Worm (Caenorhabditis elegans) whole organism, L1 larva: ENCODE measurements around the gene T26E4.10.
A peak's percentile ranks its signal among the peaks of the same experiment; 100 is the strongest.
"Not testable (repeated sequence)": the region's sequence is repeated elsewhere in the genome, so short reads cannot be mapped to it uniquely, and the experiment has no call there.

ENCODE experiments used
- Y116A8C.19 ChIP-seq: sonication (generic microtip); optimal IDR thresholded peaks from 2 replicates; lab custom pipeline; 2016; ENCODE audit warnings: missing compliant biosample characterization, missing genetic modification characterization, borderline replicate concordance
- alr-1 ChIP-seq: fragments of 200-800 bp; sonication (Bioruptor generic); optimal IDR thresholded peaks from 2 replicates; lab custom pipeline; 2018; ENCODE audit warnings: borderline replicate concordance, mild to moderate bottlenecking, missing genetic modification characterization, missing compliant biosample characterization
- blmp-1 ChIP-seq: fragments of 150-350 bp; optimal IDR thresholded peaks from 2 replicates; lab custom pipeline; 2014; ENCODE audit warnings: missing biosample characterization, missing genetic modification characterization
- ceh-90 ChIP-seq: sonication (generic microtip); optimal IDR thresholded peaks from 2 replicates; lab custom pipeline; 2016; ENCODE audit warnings: missing genetic modification characterization, missing compliant biosample characterization
- dpl-1 ChIP-seq, 3 experiments: fragments of 150-350 bp in 2 of 3; sonication (generic microtip) in 1 of 3; optimal IDR thresholded peaks; 2 replicates each; lab custom pipeline; 2014 to 2017; ENCODE audit warnings: missing biosample characterization in 3 of 3, missing genetic modification characterization in 3 of 3, missing genetic modification reagents in 3 of 3
- efl-1 ChIP-seq, 4 experiments: fragments of 150-350 bp; optimal IDR thresholded peaks in 3 of 4; peaks in 1 of 4; 1 replicate in 1 of 4; 2 replicates in 3 of 4; lab custom pipeline; 2014; ENCODE audit warnings: missing biosample characterization in 2 of 4, missing genetic modification characterization in 2 of 4, missing genetic modification reagents in 2 of 4
- egl-13 ChIP-seq: sonication (generic microtip); optimal IDR thresholded peaks from 2 replicates; lab custom pipeline; 2016; ENCODE audit warnings: missing genotype, missing genetic modification reagents, missing genetic modification characterization, missing compliant biosample characterization
- elt-2 ChIP-seq: sonication (generic microtip); optimal IDR thresholded peaks from 2 replicates; lab custom pipeline; 2016; ENCODE audit warnings: missing genetic modification characterization, mild to moderate bottlenecking, inconsistent platforms, missing compliant biosample characterization, missing genetic modification reagents
- ets-5 ChIP-seq: fragments of 200-800 bp; sonication (Bioruptor generic); IDR thresholded peaks from 2 replicates; pipeline ENCODE4 v1.3.6; 2022; ENCODE audit warnings: missing genetic modification characterization, missing compliant biosample characterization
- fkh-10 ChIP-seq: sonication (generic microtip); optimal IDR thresholded peaks from 2 replicates; lab custom pipeline; 2017; ENCODE audit warnings: missing biosample characterization, missing genetic modification reagents, missing genetic modification characterization
- fkh-4 ChIP-seq: sonication (generic microtip); optimal IDR thresholded peaks from 2 replicates; lab custom pipeline; 2016; ENCODE audit warnings: missing compliant biosample characterization, missing genetic modification characterization, borderline replicate concordance
- fkh-8 ChIP-seq: sonication (generic microtip); optimal IDR thresholded peaks from 2 replicates; lab custom pipeline; 2016; ENCODE audit warnings: mild to moderate bottlenecking, missing genetic modification characterization, missing compliant biosample characterization
- hlh-17 ChIP-seq: fragments of 200-800 bp; sonication (Bioruptor generic); optimal IDR thresholded peaks from 2 replicates; lab custom pipeline; 2018; ENCODE audit warnings: missing genetic modification characterization, mild to moderate bottlenecking, missing compliant biosample characterization, moderate library complexity, borderline replicate concordance
- hlh-4 ChIP-seq: sonication (generic microtip); optimal IDR thresholded peaks from 2 replicates; lab custom pipeline; 2016; ENCODE audit warnings: mild to moderate bottlenecking, missing genetic modification characterization, missing compliant biosample characterization
- isw-1 ChIP-seq: fragments of 200-800 bp; sonication (Bioruptor generic); IDR thresholded peaks from 2 replicates; pipeline ENCODE4 v1.3.6; 2022; ENCODE audit warnings: missing genetic modification characterization, missing compliant biosample characterization
- lin-35 ChIP-seq, 2 experiments: fragments of 150-350 bp; optimal IDR thresholded peaks; 2 replicates each; lab custom pipeline; 2014; ENCODE audit warnings: missing biosample characterization in 2 of 2, missing genetic modification characterization in 2 of 2, missing genetic modification reagents in 2 of 2
- lsy-2 ChIP-seq, 2 experiments: fragments of 150-350 bp; optimal IDR thresholded peaks; 2 replicates each; lab custom pipeline; 2014; ENCODE audit warnings: missing biosample characterization in 2 of 2, missing genetic modification characterization in 2 of 2
- mab-9 ChIP-seq: fragments of 200-800 bp; sonication (Bioruptor generic); IDR thresholded peaks from 2 replicates; pipeline ENCODE4 v1.3.6; 2022; ENCODE audit warnings: missing genetic modification reagents, missing genetic modification characterization, missing compliant biosample characterization
- nhr-11 ChIP-seq: fragments of 150-350 bp; optimal IDR thresholded peaks from 2 replicates; lab custom pipeline; 2014; ENCODE audit warnings: missing biosample characterization, missing genetic modification characterization
- nhr-19 ChIP-seq: fragments of 200-800 bp; sonication (Bioruptor generic); conservative IDR thresholded peaks from 2 replicates; pipeline ENCODE4 v1.3.6; 2022; ENCODE audit warnings: missing genetic modification characterization, missing compliant biosample characterization
- nhr-20 ChIP-seq: sonication (generic microtip); optimal IDR thresholded peaks from 2 replicates; lab custom pipeline; 2016; ENCODE audit warnings: mild to moderate bottlenecking, missing genetic modification characterization, missing compliant biosample characterization
- nhr-237 ChIP-seq: fragments of 150-350 bp; optimal IDR thresholded peaks from 2 replicates; lab custom pipeline; 2014; ENCODE audit warnings: missing biosample characterization, missing genetic modification characterization
- nhr-28 ChIP-seq: fragments of 150-350 bp; optimal IDR thresholded peaks from 2 replicates; lab custom pipeline; 2014; ENCODE audit warnings: missing biosample characterization, missing genetic modification characterization
- nhr-47 ChIP-seq: sonication (generic microtip); optimal IDR thresholded peaks from 2 replicates; lab custom pipeline; 2016; ENCODE audit warnings: mild to moderate bottlenecking, missing genetic modification characterization, moderate library complexity, missing compliant biosample characterization
- nhr-71 ChIP-seq: sonication (generic microtip); optimal IDR thresholded peaks from 2 replicates; lab custom pipeline; 2016; ENCODE audit warnings: mild to moderate bottlenecking, missing genetic modification characterization, moderate library complexity, missing compliant biosample characterization
- nhr-76 ChIP-seq: sonication (generic microtip); optimal IDR thresholded peaks from 2 replicates; lab custom pipeline; 2017; ENCODE audit warnings: missing biosample characterization, missing genetic modification characterization
- nhr-85 ChIP-seq: sonication (generic microtip); peaks from one replicate; lab custom pipeline; 2016; ENCODE audit warnings: missing genetic modification characterization, inconsistent platforms, missing compliant biosample characterization
- pax-3 ChIP-seq: fragments of 200-800 bp; sonication (Bioruptor generic); optimal IDR thresholded peaks from 2 replicates; lab custom pipeline; 2018; ENCODE audit warnings: mild to moderate bottlenecking, missing genetic modification characterization, moderate library complexity, missing compliant biosample characterization
- rnt-1 ChIP-seq: sonication (generic microtip); optimal IDR thresholded peaks from 2 replicates; lab custom pipeline; 2016; ENCODE audit warnings: mild to moderate bottlenecking, missing genetic modification characterization, moderate library complexity, missing compliant biosample characterization
- snpc-4 ChIP-seq: fragments of 150-350 bp; optimal IDR thresholded peaks from 2 replicates; lab custom pipeline; 2014; ENCODE audit warnings: missing biosample characterization, missing genetic modification characterization
- snu-23 ChIP-seq: sonication (generic microtip); optimal IDR thresholded peaks from 2 replicates; lab custom pipeline; 2016; ENCODE audit warnings: missing genetic modification characterization, missing compliant biosample characterization
- sox-4 ChIP-seq: sonication (generic microtip); optimal IDR thresholded peaks from 2 replicates; lab custom pipeline; 2016; ENCODE audit warnings: missing genetic modification characterization, missing compliant biosample characterization
- swsn-7 ChIP-seq: sonication (generic microtip); optimal IDR thresholded peaks from 2 replicates; lab custom pipeline; 2016; ENCODE audit warnings: missing genetic modification characterization, missing compliant biosample characterization
- tbx-2 ChIP-seq: sonication (generic microtip); optimal IDR thresholded peaks from 2 replicates; lab custom pipeline; 2016; ENCODE audit warnings: missing genetic modification characterization, missing compliant biosample characterization
- unc-130 ChIP-seq: fragments of 150-350 bp; optimal IDR thresholded peaks from 2 replicates; lab custom pipeline; 2017; ENCODE audit warnings: missing biosample characterization, missing genetic modification characterization, inconsistent platforms
- unc-62 ChIP-seq: fragments of 150-350 bp; optimal IDR thresholded peaks from 2 replicates; lab custom pipeline; 2014; ENCODE audit warnings: missing biosample characterization, missing genetic modification reagents, missing genetic modification characterization

The T26E4.10 gene

ce11 chrV:15817746-15818145 lies 19.7 kb upstream of the T26E4.10 start, which contains the start of gene abf-3 (continued):
- TF ChIP-seq snpc-4, result no peak

DNA sequence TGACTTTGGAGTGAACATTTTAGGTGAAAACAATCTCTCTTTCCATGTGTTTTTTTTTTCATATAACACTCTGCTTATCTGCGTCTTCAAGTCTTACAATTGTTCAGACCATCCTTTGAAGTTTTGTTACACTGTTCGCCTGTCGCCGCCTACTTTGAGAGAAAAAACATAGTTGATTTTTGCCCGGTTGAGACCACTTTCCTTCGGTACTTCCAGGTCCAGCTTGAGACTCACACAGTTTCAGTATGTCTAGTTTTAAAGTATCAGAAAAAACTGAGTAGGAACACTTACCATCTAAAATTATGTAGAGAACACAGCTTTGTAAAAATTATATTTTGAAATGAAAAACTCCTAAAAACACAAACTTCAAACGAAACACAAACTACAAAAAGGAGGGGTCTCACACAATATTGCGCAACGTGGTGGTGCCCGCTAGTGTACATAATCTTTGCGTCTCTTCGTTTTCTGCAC lies 18.0 kb upstream of the T26E4.10 start, which contains the start of the genes fbxa-69 and F54B8.4:
TSS of gene fbxa-69 (minus strand) at position 10 of the 471 bp plus-strand sequence.
TSS of gene F54B8.4 (plus strand) at position 421 of the 471 bp plus-strand sequence.
- TF ChIP-seq dpl-1 (GFP tag; optimal IDR thresholded peaks at IDR 0.05; lab: Kevin White, UChicago) (no peak), ceh-90 (tag; lab: Kevin White, UChicago) (no peak), efl-1 (optimal IDR thresholded peaks at IDR 0.05; lab: Kevin White, UChicago) (no peak), efl-1 (GFP tag; optimal IDR thresholded peaks at IDR 0.05 in 1 of 2; lab: Kevin White, UChicago) (peak in 1 of 2 experiments; percentile 92), nhr-237 (no peak), hlh-17 (GFP tag; lab: Kevin White, UChicago) (no peak), ets-5 (no peak), blmp-1 (tag; lab: Kevin White, UChicago) (peak; percentile 46), pax-3 (no peak), nhr-76 (no peak), fkh-4 (tag; lab: Kevin White, UChicago) (no peak), nhr-20 (tag; lab: Kevin White, UChicago) (no peak), nhr-85 (tag; lab: Kevin White, UChicago) (peak; percentile 31), lin-35 (GFP tag; optimal IDR thresholded peaks at IDR 0.05; lab: Kevin White, UChicago) (peak in 1 of 2 experiments; percentile 5), snu-23 (GFP tag; lab: Kevin White, UChicago) (no peak), elt-2 (no peak), egl-13 (no peak), unc-62 (no peak), nhr-47 (tag; lab: Kevin White, UChicago) (no peak), nhr-28 (tag; lab: Kevin White, UChicago) (no peak), isw-1 (GFP tag; lab: Robert Waterston, UW) (no peak), mab-9 (GFP tag; lab: Robert Waterston, UW) (no peak), swsn-7 (tag; lab: Kevin White, UChicago) (no peak)

DNA sequence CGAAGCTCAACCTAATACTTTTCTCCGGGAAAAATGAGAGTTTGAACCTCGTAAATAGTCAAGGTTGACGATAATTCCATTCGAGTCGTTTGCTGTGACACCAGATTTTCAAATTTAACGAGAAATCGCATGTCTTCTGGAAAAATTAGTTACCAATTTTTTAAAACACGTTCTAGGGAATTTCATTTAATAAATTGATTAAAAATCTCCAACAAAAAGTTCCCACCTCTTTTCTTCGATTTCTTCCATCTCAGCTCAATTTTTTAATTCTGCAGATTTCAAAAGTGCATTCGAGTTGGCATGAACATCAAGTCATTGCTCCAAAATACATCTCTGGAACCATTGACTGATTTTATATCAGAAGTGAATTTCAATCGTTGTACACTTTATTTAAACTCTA lies 14.0 kb upstream of the T26E4.10 start, which contains the start of gene nhr-282:
TSS of gene nhr-282 (plus strand) at position 301 of the 400 bp plus-strand sequence.
- TF ChIP-seq lsy-2 (tag; optimal IDR thresholded peaks at IDR 0.05; lab: Kevin White, UChicago); alr-1 (tag; lab: Kevin White, UChicago); nhr-19: not testable (repeated sequence)

ce11 chrV:15810446-15810845 lies 12.4 kb upstream of the T26E4.10 start, which contains the start of gene F54B8.1:
Gene F54B8.1 (plus strand): TSS chrV:15810746.
- TF ChIP-seq fkh-10 (GFP tag; lab: Kevin White, UChicago) (no peak), hlh-4 (tag; lab: Kevin White, UChicago) (no peak), nhr-19 (no peak), Y116A8C.19 (no peak), nhr-237 (no peak), unc-130 (tag; lab: Kevin White, UChicago) (no peak), nhr-76 (no peak), tbx-2 (tag; lab: Kevin White, UChicago) (no peak), mab-9 (GFP tag; lab: Robert Waterston, UW) (no peak), isw-1 (GFP tag; lab: Robert Waterston, UW) (no peak), nhr-47 (tag; lab: Kevin White, UChicago) (no peak), nhr-71 (tag; lab: Kevin White, UChicago) (no peak), fkh-8 (tag; lab: Kevin White, UChicago) (no peak), rnt-1 (tag; lab: Kevin White, UChicago) (no peak), nhr-11 (tag; lab: Kevin White, UChicago) (no peak), sox-4 (tag; lab: Kevin White, UChicago) (no peak)
- TF ChIP-seq, all 84 proteins: peak for 0
